Worm (Caenorhabditis elegans): ENCODE results near the gene srh-22.

srh-22 gene

DNA sequence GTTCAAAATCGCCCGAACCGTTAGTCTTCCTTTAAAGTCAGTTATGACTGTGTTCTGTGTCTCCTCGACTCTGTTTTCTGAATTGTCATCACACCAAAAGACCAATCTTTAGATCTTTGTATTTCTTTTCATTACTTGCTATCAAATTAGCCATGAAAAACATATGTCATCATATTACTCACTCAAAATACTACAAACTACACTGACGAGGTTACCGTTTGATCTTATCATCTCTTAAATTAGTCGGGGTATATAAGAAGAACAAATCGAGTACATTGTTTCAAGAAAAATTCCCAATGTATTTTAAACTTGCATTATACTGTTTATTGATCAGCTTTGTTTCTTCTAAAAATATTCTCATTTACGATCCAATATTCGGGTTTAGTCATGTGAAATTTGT, 13.5 kb upstream of the srh-22 start, which contains the start of gene ugt-13:
ugt-13 (plus strand) TSS at position 294 of the 400 bp plus-strand sequence.
- TF ChIP-seq mml-1 (tag; optimal IDR thresholded peaks at IDR 0.05), result no peak
- TF ChIP-seq jun-1 (tag; optimal IDR thresholded peaks at IDR 0.05), result no peak
- TF ChIP-seq fkh-10 (GFP tag; optimal IDR thresholded peaks at IDR 0.05), result no peak
- TF ChIP-seq R02D3.7 (tag; optimal IDR thresholded peaks at IDR 0.05), result no peak
- no peak for TF ChIP-seq pqm-1 (tag; optimal IDR thresholded peaks at IDR 0.05)
- no peak for TF ChIP-seq ZK546.5 (tag; optimal IDR thresholded peaks at IDR 0.05)
- TF ChIP-seq nhr-11 (tag; optimal IDR thresholded peaks at IDR 0.05), result no peak
- no peak for TF ChIP-seq egl-27 (tag; optimal IDR thresholded peaks at IDR 0.05)
- TF ChIP-seq eor-1 (tag; optimal IDR thresholded peaks at IDR 0.05), result no peak
- TF ChIP-seq nhr-237 (tag; optimal IDR thresholded peaks at IDR 0.05), result no peak
- no peak for TF ChIP-seq fos-1 (tag; optimal IDR thresholded peaks at IDR 0.05)
- TF ChIP-seq nhr-43 (tag; optimal IDR thresholded peaks at IDR 0.05; ENCODE audit: poor library complexity, severe bottlenecking), result peak; percentile 49
- TF ChIP-seq aly-2 (tag; optimal IDR thresholded peaks at IDR 0.05), result no peak
- no peak for TF ChIP-seq ztf-11 (tag; optimal IDR thresholded peaks at IDR 0.05)
- no peak for TF ChIP-seq egl-5 (tag; optimal IDR thresholded peaks at IDR 0.05)
- TF ChIP-seq nfya-1 (tag; optimal IDR thresholded peaks at IDR 0.05; ENCODE audit: insufficient read depth), result no peak
- no peak for TF ChIP-seq lin-39 (tag; optimal IDR thresholded peaks at IDR 0.05)
- no peak for TF ChIP-seq elt-2 (tag; optimal IDR thresholded peaks at IDR 0.05)
- no peak for TF ChIP-seq lsy-12 (tag; optimal IDR thresholded peaks at IDR 0.05)
- TF ChIP-seq ztf-4 (tag; optimal IDR thresholded peaks at IDR 0.05), result no peak
- no peak for TF ChIP-seq skn-1 (tag; optimal IDR thresholded peaks at IDR 0.05)
- no peak for TF ChIP-seq ceh-28 (tag; optimal IDR thresholded peaks at IDR 0.05)
- TF ChIP-seq lin-15B (tag; optimal IDR thresholded peaks at IDR 0.05), result no peak
- TF ChIP-seq elt-1 (tag; optimal IDR thresholded peaks at IDR 0.05), result peak; percentile 9
- peak; percentile 58 for TF ChIP-seq nhr-25 (tag; optimal IDR thresholded peaks at IDR 0.05)
- no peak for TF ChIP-seq unc-39 (tag; optimal IDR thresholded peaks at IDR 0.05)
- TF ChIP-seq ceh-82 (tag; optimal IDR thresholded peaks at IDR 0.05), result no peak
- peak; percentile 54 for TF ChIP-seq nhr-23 (tag; optimal IDR thresholded peaks at IDR 0.05)
- TF ChIP-seq zag-1 (tag; optimal IDR thresholded peaks at IDR 0.05), result no peak
- no peak for TF ChIP-seq fkh-2 (tag; optimal IDR thresholded peaks at IDR 0.05)
- peak in 1 of 3 experiments; percentile 43 for TF ChIP-seq elt-3 (tag; optimal IDR thresholded peaks at IDR 0.05)
- TF ChIP-seq nhr-28 (tag; optimal IDR thresholded peaks at IDR 0.05), result no peak
- no peak for TF ChIP-seq mdl-1 (tag; optimal IDR thresholded peaks at IDR 0.05)
- no peak for TF ChIP-seq snpc-4 (tag; optimal IDR thresholded peaks at IDR 0.05)
- no peak for TF ChIP-seq pha-4 (tag; optimal IDR thresholded peaks at IDR 0.05)
- no peak for TF ChIP-seq hmg-11 (tag; optimal IDR thresholded peaks at IDR 0.05)
- no peak for TF ChIP-seq nhr-77 (tag; optimal IDR thresholded peaks at IDR 0.05)
- TF ChIP-seq nhr-76 (tag; optimal IDR thresholded peaks at IDR 0.05), result no peak
- TF ChIP-seq ceh-9 (tag; optimal IDR thresholded peaks at IDR 0.05), result no peak
- TF ChIP-seq nhr-67 (tag; optimal IDR thresholded peaks at IDR 0.05), result no peak
- no peak for TF ChIP-seq daf-12 (tag; optimal IDR thresholded peaks at IDR 0.05)
- TF ChIP-seq ceh-16 (tag; optimal IDR thresholded peaks at IDR 0.05), result no peak
- TF ChIP-seq tbx-2 (tag; optimal IDR thresholded peaks at IDR 0.05), result no peak

- TF ChIP-seq nhr-23 (tag; optimal IDR thresholded peaks at IDR 0.05), result peak; percentile 30
- TF ChIP-seq ztf-4 (tag; optimal IDR thresholded peaks at IDR 0.05), result no peak
- TF ChIP-seq lin-15B (tag; optimal IDR thresholded peaks at IDR 0.05), result no peak
- TF ChIP-seq nhr-43 (tag; optimal IDR thresholded peaks at IDR 0.05; ENCODE audit: poor library complexity, severe bottlenecking), result peak; percentile 77
- no peak for TF ChIP-seq nhr-76 (tag; optimal IDR thresholded peaks at IDR 0.05)
- TF ChIP-seq elt-1 (tag; optimal IDR thresholded peaks at IDR 0.05), result peak; percentile 62
These were observed 9.8 kb upstream of the srh-22 start, which contains the start of gene H23N18.5 for ce11 chrV:4912313-4912712. TSS of gene H23N18.5 (minus strand) at chrV:4912381.

DNA sequence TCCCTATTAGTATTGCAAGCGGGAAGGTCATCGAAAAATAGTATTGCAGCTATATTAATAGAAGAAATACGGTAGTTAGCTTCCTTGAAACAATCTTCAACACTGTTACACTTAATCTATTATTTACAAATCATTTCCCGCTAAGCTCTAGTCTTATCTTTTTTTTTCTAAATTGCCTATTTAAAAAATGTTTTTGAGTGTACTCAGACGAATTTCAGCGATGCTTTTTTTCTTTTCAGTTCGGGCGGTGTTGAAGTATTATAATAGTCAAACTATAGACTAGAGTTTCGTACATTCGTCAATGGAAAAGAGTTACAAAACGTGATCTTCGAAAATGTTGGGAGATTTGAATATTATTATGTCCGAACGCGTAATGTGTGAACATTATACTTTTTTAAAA, 8.3 kb upstream of the srh-22 start:
- no peak for TF ChIP-seq nhr-28 (tag; optimal IDR thresholded peaks at IDR 0.05)
- TF ChIP-seq pqm-1 (tag; optimal IDR thresholded peaks at IDR 0.05), result no peak
- TF ChIP-seq nhr-11 (tag; optimal IDR thresholded peaks at IDR 0.05), result no peak
- TF ChIP-seq unc-62 (GFP tag; optimal IDR thresholded peaks at IDR 0.05), result no peak
- TF ChIP-seq tbx-2 (tag; optimal IDR thresholded peaks at IDR 0.05), result no peak
- TF ChIP-seq elt-1 (tag; optimal IDR thresholded peaks at IDR 0.05), result no peak
- TF ChIP-seq ztf-11 (tag; optimal IDR thresholded peaks at IDR 0.05), result no peak
- no peak for TF ChIP-seq lin-39 (tag; optimal IDR thresholded peaks at IDR 0.05)
- no peak for TF ChIP-seq snpc-4 (tag; optimal IDR thresholded peaks at IDR 0.05)
- TF ChIP-seq nhr-76 (tag; optimal IDR thresholded peaks at IDR 0.05), result no peak
- TF ChIP-seq lsy-12 (tag; optimal IDR thresholded peaks at IDR 0.05), result no peak
- no peak for TF ChIP-seq zag-1 (tag; optimal IDR thresholded peaks at IDR 0.05)
- TF ChIP-seq ceh-82 (tag; optimal IDR thresholded peaks at IDR 0.05), result no peak
- TF ChIP-seq aly-2 (tag; optimal IDR thresholded peaks at IDR 0.05), result no peak
- no peak for TF ChIP-seq nhr-67 (tag; optimal IDR thresholded peaks at IDR 0.05)
- TF ChIP-seq eor-1 (tag; optimal IDR thresholded peaks at IDR 0.05), result no peak
- TF ChIP-seq nhr-12 (tag; optimal IDR thresholded peaks at IDR 0.05), result no peak

Data from whole organism, L3 larva.